Worm (Caenorhabditis elegans): ENCODE data around the gene C17G10.6.

DNA sequence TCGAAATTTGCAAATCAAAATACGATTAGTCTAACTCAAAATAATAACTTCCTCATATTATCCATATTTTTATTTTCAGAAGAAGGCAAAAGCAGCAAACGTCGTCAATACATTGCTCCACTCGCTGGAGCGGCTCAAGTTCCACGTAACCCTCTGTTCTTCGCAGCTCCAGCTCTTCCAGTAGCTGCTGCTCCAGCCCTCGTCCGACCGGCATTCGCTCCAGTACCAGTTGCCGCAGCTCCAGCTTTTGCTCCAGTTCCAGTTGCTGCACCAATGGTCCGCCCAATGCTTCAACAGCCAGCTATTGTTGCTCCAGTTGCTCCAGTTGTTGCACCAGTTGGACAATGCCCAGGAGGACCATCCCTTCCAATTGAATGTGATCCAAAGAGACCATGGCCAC, 24.4 kb downstream of the C17G10.6 start:
- TF ChIP-seq pqm-1 (tag; optimal IDR thresholded peaks at IDR 0.05): no peak
- TF ChIP-seq egl-27 (tag; optimal IDR thresholded peaks at IDR 0.05): no peak
- TF ChIP-seq daf-12 (tag; optimal IDR thresholded peaks at IDR 0.05): no peak
- TF ChIP-seq mdl-1 (tag; optimal IDR thresholded peaks at IDR 0.05): no peak
- no peak for TF ChIP-seq nhr-28 (tag; optimal IDR thresholded peaks at IDR 0.05)
- no peak for TF ChIP-seq skn-1 (tag; optimal IDR thresholded peaks at IDR 0.05)
- no peak for TF ChIP-seq nhr-11 (tag; optimal IDR thresholded peaks at IDR 0.05)
- no peak for TF ChIP-seq nhr-77 (tag; optimal IDR thresholded peaks at IDR 0.05)
- no peak for TF ChIP-seq lin-39 (tag; optimal IDR thresholded peaks at IDR 0.05)
- no peak for TF ChIP-seq ama-1 (optimal IDR thresholded peaks at IDR 0.05)
- no peak for TF ChIP-seq pha-4 (tag; optimal IDR thresholded peaks at IDR 0.05)
- TF ChIP-seq unc-39 (tag; optimal IDR thresholded peaks at IDR 0.05): no peak
- no peak for TF ChIP-seq fos-1 (tag; optimal IDR thresholded peaks at IDR 0.05)
